Worm (Caenorhabditis elegans) whole organism, mixed stage, embryonic: Measurements from ENCODE around the gene cyp-23A1.

ENCODE experiments used
- ces-1 ChIP-seq: fragments of 150-350 bp; optimal IDR thresholded peaks from 2 replicates; lab custom pipeline; 2014; ENCODE audit warnings: missing biosample characterization, missing genetic modification reagents, missing genetic modification characterization
- lsy-2 ChIP-seq: fragments of 150-350 bp; optimal IDR thresholded peaks from 2 replicates; lab custom pipeline; 2014; ENCODE audit warnings: missing biosample characterization, missing genetic modification characterization
- mep-1 ChIP-seq: fragments of 150-350 bp; optimal IDR thresholded peaks from 2 replicates; lab custom pipeline; 2017; ENCODE audit warnings: missing biosample characterization, missing genetic modification reagents, missing genetic modification characterization, inconsistent platforms
- nhr-12 ChIP-seq: fragments of 150-350 bp; optimal IDR thresholded peaks from 2 replicates; lab custom pipeline; 2014; ENCODE audit warnings: missing biosample characterization, missing genetic modification characterization
- nhr-2 ChIP-seq: fragments of 150-350 bp; optimal IDR thresholded peaks from 2 replicates; lab custom pipeline; 2014; ENCODE audit warnings: missing biosample characterization, missing genetic modification characterization
- nhr-76 ChIP-seq: sonication (generic microtip); optimal IDR thresholded peaks from 2 replicates; lab custom pipeline; 2017; ENCODE audit warnings: missing biosample characterization, missing genetic modification characterization
- pha-4 ChIP-seq: fragments of 150-350 bp; optimal IDR thresholded peaks from 2 replicates; lab custom pipeline; 2018; ENCODE audit warnings: missing biosample characterization, missing genetic modification reagents, missing genetic modification characterization
- snpc-4 ChIP-seq: fragments of 150-350 bp; optimal IDR thresholded peaks from 2 replicates; lab custom pipeline; 2014; ENCODE audit warnings: missing biosample characterization, missing genetic modification characterization
- unc-39 ChIP-seq: fragments of 150-350 bp; optimal IDR thresholded peaks from 2 replicates; lab custom pipeline; 2014; ENCODE audit warnings: missing biosample characterization, missing genetic modification characterization
- unc-62 ChIP-seq: fragments of 150-350 bp; optimal IDR thresholded peaks from 2 replicates; lab custom pipeline; 2014; ENCODE audit warnings: missing biosample characterization, missing genetic modification reagents, missing genetic modification characterization
- ztf-11 ChIP-seq: fragments of 150-350 bp; optimal IDR thresholded peaks from 2 replicates; lab custom pipeline; 2014; ENCODE audit warnings: missing biosample characterization, missing genetic modification characterization

- TF ChIP-seq unc-39 = no peak
- TF ChIP-seq nhr-2 (tag; lab: Kevin White, UChicago) = no peak
- no peak for TF ChIP-seq pha-4 (tag; lab: Kevin White, UChicago)
- no peak for TF ChIP-seq nhr-76
- TF ChIP-seq unc-62 (GFP tag; lab: Kevin White, UChicago) = no peak
- no peak for TF ChIP-seq lsy-2 (tag; lab: Kevin White, UChicago)
- TF ChIP-seq mep-1 (tag; lab: Kevin White, UChicago) = no peak
- no peak for TF ChIP-seq ztf-11 (tag; lab: Kevin White, UChicago)
- TF ChIP-seq snpc-4 (tag; lab: Kevin White, UChicago) = no peak
- no peak for TF ChIP-seq nhr-12
- TF ChIP-seq ces-1 = no peak
These were observed 22.7 kb upstream of the cyp-23A1 start, which contains the start of gene T05C1.3 for ce11 chrII:4489288-4489687.
